Worm (Caenorhabditis elegans) whole organism, L4 larva: ENCODE results near the gene Y41C4A.32.

Experiments used
- aly-2 ChIP-seq: sonication (generic microtip); optimal IDR thresholded peaks from 2 replicates; lab custom pipeline; 2018; ENCODE audit warnings: missing biosample characterization, missing genetic modification characterization
- nhr-11 ChIP-seq: fragments of 150-350 bp; optimal IDR thresholded peaks from 2 replicates; lab custom pipeline; 2014; ENCODE audit warnings: missing biosample characterization, missing genetic modification characterization
- nhr-25 ChIP-seq: sonication (generic microtip); optimal IDR thresholded peaks from 2 replicates; lab custom pipeline; 2017; ENCODE audit warnings: missing genetic modification characterization, mild to moderate bottlenecking, missing compliant biosample characterization, antibody characterized with exemption, moderate library complexity, borderline replicate concordance; ENCODE audit not compliant: insufficient read depth
- nhr-76 ChIP-seq: fragments of 150-350 bp; optimal IDR thresholded peaks from 2 replicates; lab custom pipeline; 2014; ENCODE audit warnings: missing biosample characterization, missing genetic modification characterization

ce11 chrIII:11719400-11719875 lies 2.1 kb upstream of the Y41C4A.32 start, which contains the start of the genes elb-1 and Y41C4A.11:
- TF ChIP-seq aly-2 (tag; lab: Kevin White, UChicago) (no peak), nhr-76 (tag; lab: Kevin White, UChicago) (no peak), nhr-11 (tag; lab: Kevin White, UChicago) (no peak), nhr-25 (tag; lab: Kevin White, UChicago) (no peak)
